Fruit fly (Drosophila melanogaster) whole organism, embryonic: ENCODE results near the gene RhoGAP18B.

Source experiments
- Blimp-1 ChIP-seq: fragments of 200-800 bp; sonication (Bioruptor generic); optimal IDR thresholded peaks from 3 replicates; lab custom pipeline; 2018; ENCODE audit warnings: missing biosample characterization, missing genetic modification characterization, mild to moderate bottlenecking, moderate library complexity, missing genetic modification reagents
- CG10274 ChIP-seq: fragments of 200-800 bp; sonication (Bioruptor generic); optimal IDR thresholded peaks from 3 replicates; lab custom pipeline; 2017; ENCODE audit warnings: missing biosample characterization, mild to moderate bottlenecking, missing genetic modification characterization
- CG10431 ChIP-seq: fragments of 200-800 bp; sonication (Bioruptor generic); optimal IDR thresholded peaks from 3 replicates; lab custom pipeline; 2018; ENCODE audit warnings: missing biosample characterization, mild to moderate bottlenecking, missing genetic modification characterization
- CG11398 ChIP-seq: fragments of 200-800 bp; sonication (Bioruptor generic); optimal IDR thresholded peaks from 2 replicates; lab custom pipeline; 2016; ENCODE audit warnings: missing biosample characterization, missing genetic modification characterization
- CG12391 ChIP-seq: fragments of 200-800 bp; sonication (Bioruptor generic); optimal IDR thresholded peaks from 3 replicates; lab custom pipeline; 2018; ENCODE audit warnings: missing biosample characterization, mild to moderate bottlenecking, missing genetic modification characterization, moderate library complexity
- CG13123 ChIP-seq: fragments of 200-800 bp; sonication (Bioruptor generic); optimal IDR thresholded peaks from 2 replicates; lab custom pipeline; 2016; ENCODE audit warnings: missing biosample characterization, missing genetic modification characterization
- CG14441 ChIP-seq: fragments of 200-800 bp; sonication (Bioruptor generic); IDR thresholded peaks from 2 replicates; pipeline ENCODE4 v1.3.6; 2022; ENCODE audit warnings: missing biosample characterization, missing genetic modification characterization
- CG16813 ChIP-seq: fragments of 200-800 bp; sonication (Bioruptor generic); IDR thresholded peaks from 3 replicates; pipeline ENCODE4 v1.3.6; 2022; ENCODE audit warnings: missing biosample characterization, missing genetic modification characterization; ENCODE audit not compliant: partially characterized antibody
- CG17186 ChIP-seq: fragments of 200-800 bp; sonication (Bioruptor generic); optimal IDR thresholded peaks from 3 replicates; lab custom pipeline; 2017; ENCODE audit warnings: missing biosample characterization, missing genetic modification reagents, missing genetic modification characterization
- CG17802 ChIP-seq: fragments of 200-800 bp; sonication (Bioruptor generic); optimal IDR thresholded peaks from 2 replicates; lab custom pipeline; 2018; ENCODE audit warnings: missing biosample characterization, mild to moderate bottlenecking, missing genetic modification characterization, moderate library complexity
- CG2889 ChIP-seq: fragments of 200-800 bp; sonication (Bioruptor generic); IDR thresholded peaks from 3 replicates; pipeline ENCODE4 v1.3.6; 2022; ENCODE audit warnings: missing biosample characterization, missing genetic modification characterization
- CG30403 ChIP-seq: fragments of 200-800 bp; sonication (Bioruptor generic); optimal IDR thresholded peaks from 3 replicates; lab custom pipeline; 2016; ENCODE audit warnings: missing biosample characterization, missing genetic modification characterization
- CG32532 ChIP-seq: fragments of 200-800 bp; sonication (Bioruptor generic); IDR thresholded peaks from 2 replicates; pipeline ENCODE4 v1.3.6; 2022; ENCODE audit warnings: missing biosample characterization, missing genetic modification characterization
- CG3407 ChIP-seq: fragments of 200-800 bp; sonication (Bioruptor generic); optimal IDR thresholded peaks from 2 replicates; lab custom pipeline; 2018; ENCODE audit warnings: missing biosample characterization, mild to moderate bottlenecking, missing genetic modification characterization
- CG4282 ChIP-seq: fragments of 200-800 bp; sonication (Bioruptor generic); optimal IDR thresholded peaks from 2 replicates; lab custom pipeline; 2016; ENCODE audit warnings: missing biosample characterization, missing genetic modification characterization
- CG5953 ChIP-seq: fragments of 200-800 bp; sonication (Bioruptor generic); IDR thresholded peaks from 2 replicates; pipeline ENCODE4 v1.3.6; 2022; ENCODE audit warnings: missing biosample characterization, missing genetic modification characterization
- CG6683 ChIP-seq: fragments of 200-800 bp; sonication (Bioruptor generic); optimal IDR thresholded peaks from 2 replicates; lab custom pipeline; 2017; ENCODE audit warnings: missing biosample characterization, mild to moderate bottlenecking, missing genetic modification characterization, missing genetic modification reagents
- CG7372 ChIP-seq: fragments of 200-800 bp; sonication (Bioruptor generic); IDR thresholded peaks from 2 replicates; pipeline ENCODE4 v1.3.6; 2022; ENCODE audit warnings: missing biosample characterization, missing genetic modification characterization
- CG7556 ChIP-seq: fragments of 200-800 bp; sonication (Bioruptor generic); optimal IDR thresholded peaks from 2 replicates; lab custom pipeline; 2017; ENCODE audit warnings: missing biosample characterization, mild to moderate bottlenecking, missing genetic modification characterization
- CrebB ChIP-seq: fragments of 200-800 bp; sonication (Bioruptor generic); optimal IDR thresholded peaks from 3 replicates; lab custom pipeline; 2018; ENCODE audit warnings: missing biosample characterization, mild to moderate bottlenecking, missing genetic modification characterization
- Dad ChIP-seq: fragments of 200-800 bp; sonication (Bioruptor generic); optimal IDR thresholded peaks from 3 replicates; lab custom pipeline; 2016; ENCODE audit warnings: missing biosample characterization, missing genetic modification characterization
- Dek ChIP-seq: fragments of 200-800 bp; sonication (Bioruptor generic); optimal IDR thresholded peaks from 3 replicates; lab custom pipeline; 2019; ENCODE audit warnings: missing biosample characterization, mild to moderate bottlenecking, missing genetic modification characterization, moderate library complexity
- E2f2 ChIP-seq: fragments of 200-800 bp; sonication (Bioruptor generic); IDR thresholded peaks from 2 replicates; pipeline ENCODE4 v1.3.6; 2022; ENCODE audit warnings: missing biosample characterization, missing genetic modification characterization
- HLH4C ChIP-seq: fragments of 200-800 bp; sonication (Bioruptor generic); IDR thresholded peaks from 3 replicates; pipeline ENCODE4 v1.3.6; 2022; ENCODE audit warnings: missing biosample characterization, missing genetic modification characterization; ENCODE audit not compliant: partially characterized antibody
- HmgZ ChIP-seq: fragments of 200-800 bp; sonication (Bioruptor generic); optimal IDR thresholded peaks from 2 replicates; lab custom pipeline; 2018; ENCODE audit warnings: missing biosample characterization, mild to moderate bottlenecking, missing genetic modification characterization
- NC2β ChIP-seq: fragments of 200-800 bp; sonication (Bioruptor generic); optimal IDR thresholded peaks from 2 replicates; lab custom pipeline; 2016; ENCODE audit warnings: missing biosample characterization, missing genetic modification characterization
- Nf-YA ChIP-seq: fragments of 200-800 bp; sonication (Bioruptor generic); IDR thresholded peaks from 2 replicates; pipeline ENCODE4 v1.3.6; 2022; ENCODE audit warnings: missing biosample characterization, missing genetic modification characterization
- PHDP ChIP-seq: fragments of 200-800 bp; sonication (Bioruptor generic); optimal IDR thresholded peaks from 3 replicates; lab custom pipeline; 2018; ENCODE audit warnings: missing biosample characterization, mild to moderate bottlenecking, missing genetic modification characterization, moderate library complexity
- Tbp ChIP-seq: fragments of >200 bp; optimal IDR thresholded peaks from 2 replicates; lab custom pipeline; 2018; ENCODE audit warnings: missing biosample characterization, missing genetic modification characterization
- ab ChIP-seq: fragments of 200-800 bp; sonication (Bioruptor generic); optimal IDR thresholded peaks from 2 replicates; lab custom pipeline; 2016; ENCODE audit warnings: missing biosample characterization, missing genetic modification characterization
- abd-A ChIP-seq: fragments of 200-800 bp; sonication (Bioruptor generic); optimal IDR thresholded peaks from 3 replicates; lab custom pipeline; 2019; ENCODE audit warnings: missing biosample characterization, mild to moderate bottlenecking, missing genetic modification characterization, moderate library complexity
- ac ChIP-seq: fragments of 200-800 bp; sonication (Bioruptor generic); optimal IDR thresholded peaks from 3 replicates; lab custom pipeline; 2017; ENCODE audit warnings: missing biosample characterization, mild to moderate bottlenecking, missing genetic modification characterization
- ara ChIP-seq: fragments of 200-800 bp; sonication (Bioruptor generic); IDR thresholded peaks from 2 replicates; pipeline ENCODE4 v1.3.6; 2022; ENCODE audit warnings: missing biosample characterization, missing genetic modification characterization
- bsh ChIP-seq, 2 experiments: fragments of 200-800 bp; sonication (Bioruptor generic); optimal IDR thresholded peaks; 2 replicates each; lab custom pipeline; 2017 to 2018; ENCODE audit warnings: mild to moderate bottlenecking in 2 of 2, missing biosample characterization in 2 of 2, missing genetic modification characterization in 2 of 2, moderate library complexity in 1 of 2
- crp ChIP-seq, 2 experiments: fragments of 200-800 bp; sonication (Bioruptor generic); optimal IDR thresholded peaks; 2 replicates in 1 of 2; 3 replicates in 1 of 2; lab custom pipeline; 2017; ENCODE audit warnings: missing biosample characterization in 2 of 2, missing genetic modification characterization in 2 of 2, mild to moderate bottlenecking in 1 of 2, moderate library complexity in 1 of 2
- eyg ChIP-seq: fragments of 200-800 bp; sonication (Bioruptor generic); optimal IDR thresholded peaks from 3 replicates; lab custom pipeline; 2016; ENCODE audit warnings: missing biosample characterization, missing genetic modification characterization
- fd102C ChIP-seq: fragments of 200-800 bp; sonication (Bioruptor generic); optimal IDR thresholded peaks from 2 replicates; lab custom pipeline; 2018; ENCODE audit warnings: missing biosample characterization, mild to moderate bottlenecking, missing genetic modification characterization, moderate library complexity
- gsb-n ChIP-seq: fragments of 200-800 bp; sonication (Bioruptor generic); optimal IDR thresholded peaks from 3 replicates; lab custom pipeline; 2018; ENCODE audit warnings: missing biosample characterization, mild to moderate bottlenecking, missing genetic modification characterization
- jumu ChIP-seq: fragments of 200-800 bp; sonication (Bioruptor generic); optimal IDR thresholded peaks from 3 replicates; lab custom pipeline; 2016; ENCODE audit warnings: missing biosample characterization, missing genetic modification characterization
- mam ChIP-seq: fragments of 200-800 bp; sonication (Bioruptor generic); optimal IDR thresholded peaks from 3 replicates; lab custom pipeline; 2016; ENCODE audit warnings: missing biosample characterization, missing genetic modification characterization
- mirr ChIP-seq: fragments of 200-800 bp; sonication (Bioruptor generic); optimal IDR thresholded peaks from 3 replicates; lab custom pipeline; 2018; ENCODE audit warnings: missing biosample characterization, mild to moderate bottlenecking, missing genetic modification characterization
- mld ChIP-seq: fragments of 200-800 bp; sonication (Bioruptor generic); IDR thresholded peaks from 3 replicates; pipeline ENCODE4 v1.3.6; 2022; ENCODE audit warnings: missing biosample characterization, missing genetic modification characterization; ENCODE audit not compliant: partially characterized antibody
- nau ChIP-seq: fragments of 200-800 bp; sonication (Bioruptor generic); optimal IDR thresholded peaks from 3 replicates; lab custom pipeline; 2017; ENCODE audit warnings: missing biosample characterization, mild to moderate bottlenecking, missing genetic modification characterization, missing genetic modification reagents
- p53 ChIP-seq: fragments of 200-800 bp; sonication (Bioruptor generic); optimal IDR thresholded peaks from 2 replicates; lab custom pipeline; 2016; ENCODE audit warnings: missing biosample characterization, missing genetic modification characterization
- phol ChIP-seq: fragments of 200-800 bp; sonication (Bioruptor generic); optimal IDR thresholded peaks from 3 replicates; lab custom pipeline; 2018; ENCODE audit warnings: missing biosample characterization, mild to moderate bottlenecking, missing genetic modification characterization, moderate library complexity
- rib ChIP-seq: fragments of 200-800 bp; sonication (Bioruptor generic); IDR thresholded peaks from 2 replicates; pipeline ENCODE4 v1.3.6; 2022; ENCODE audit warnings: missing biosample characterization, missing genetic modification characterization
- salm ChIP-seq: fragments of 200-800 bp; sonication (Bioruptor generic); optimal IDR thresholded peaks from 2 replicates; lab custom pipeline; 2018; ENCODE audit warnings: missing biosample characterization, mild to moderate bottlenecking, missing genetic modification characterization
- sim ChIP-seq: fragments of 200-800 bp; sonication (Bioruptor generic); IDR thresholded peaks from 2 replicates; pipeline ENCODE4 v1.3.6; 2022; ENCODE audit warnings: missing biosample characterization, missing genetic modification characterization
- zfh1 ChIP-seq: fragments of 200-800 bp; sonication (Bioruptor generic); IDR thresholded peaks from 3 replicates; pipeline ENCODE4 v1.3.6; 2022; ENCODE audit warnings: missing biosample characterization, missing genetic modification characterization

Gene RhoGAP18B

DNA sequence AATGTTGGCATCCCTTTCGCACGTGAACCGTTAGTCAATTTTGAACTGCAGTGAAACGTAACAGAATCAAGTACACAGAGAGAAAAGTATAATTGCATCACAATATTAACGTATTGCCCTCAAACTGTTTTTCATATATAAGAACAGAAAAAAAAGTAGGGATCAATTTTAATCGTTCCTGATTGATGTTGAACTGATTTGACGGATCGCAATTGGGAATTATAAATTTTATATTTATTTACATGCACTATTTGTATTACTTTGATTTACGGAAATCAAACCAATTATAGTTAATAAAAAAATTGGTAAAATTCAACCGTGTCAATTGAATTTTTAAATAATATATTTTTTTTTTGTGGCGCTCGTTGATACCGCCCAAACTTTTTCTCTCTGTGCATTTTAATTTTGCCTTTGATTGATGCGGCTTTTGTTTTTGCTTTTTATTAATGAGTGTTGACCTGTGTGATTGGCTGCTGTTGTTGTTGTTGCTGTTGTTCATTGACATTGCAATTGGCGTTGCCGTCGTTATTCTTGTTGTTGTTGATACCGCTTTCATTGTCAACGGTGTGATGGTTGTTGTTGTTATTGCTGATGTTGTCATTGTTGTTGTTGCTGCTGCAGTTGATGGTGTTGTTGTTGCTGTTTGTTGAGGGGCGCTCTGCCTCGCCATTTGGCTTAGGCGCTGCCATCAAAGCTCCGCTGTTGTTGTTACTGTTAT, 14.2 kb downstream of the RhoGAP18B start (continued):
- TF ChIP-seq abd-A (tag; lab: Kevin White, UChicago): no peak
- TF ChIP-seq ab (GFP tag; lab: Kevin White, UChicago): no peak
- no peak for TF ChIP-seq CG11398 (GFP tag; lab: Kevin White, UChicago)
- peak; percentile 16 for TF ChIP-seq Dek (tag; lab: Kevin White, UChicago)
- no peak for TF ChIP-seq NC2β (GFP tag; lab: Kevin White, UChicago)
- peak; percentile 59 for TF ChIP-seq zfh1
- TF ChIP-seq p53 (GFP tag; lab: Kevin White, UChicago): no peak
- TF ChIP-seq E2f2 (GFP tag; lab: Robert Waterston, UW): no peak
- TF ChIP-seq CG16813: no peak
- no peak for TF ChIP-seq fd102C
- TF ChIP-seq CG14441 (GFP tag; lab: Robert Waterston, UW): no peak; the same call in 1 of the 2 replicates
- peak; percentile 62 for TF ChIP-seq gsb-n (tag; lab: Kevin White, UChicago)
- no peak for TF ChIP-seq CG13123 (GFP tag; lab: Kevin White, UChicago)
- TF ChIP-seq PHDP (tag; lab: Kevin White, UChicago): peak; percentile 57
- peak; percentile 77 for TF ChIP-seq phol (tag; lab: Kevin White, UChicago)
- peak; percentile 3 for TF ChIP-seq CG10274 (GFP tag; lab: Kevin White, UChicago)
- 0 out of 3 replicates have a peak, but pooled peaks have one; percentile 10 for TF ChIP-seq CG2889 (GFP tag; lab: Robert Waterston, UW)
- no peak for TF ChIP-seq Dad (GFP tag; lab: Kevin White, UChicago)
- TF ChIP-seq bsh (GFP tag; optimal IDR thresholded peaks at IDR 0.05; lab: Kevin White, UChicago): peak in 1 of 2 experiments; percentile 69
- no peak for TF ChIP-seq mld (GFP tag; lab: Robert Waterston, UW)
- no peak for TF ChIP-seq crp (GFP tag; optimal IDR thresholded peaks at IDR 0.05; lab: Kevin White, UChicago)
- TF ChIP-seq mam: no peak
- no peak for TF ChIP-seq eyg
- TF ChIP-seq CG30403 (GFP tag; lab: Kevin White, UChicago): peak; percentile 72
- TF ChIP-seq CG3407 (GFP tag; lab: Kevin White, UChicago): peak; percentile 49
- TF ChIP-seq jumu (GFP tag; lab: Kevin White, UChicago): no peak
- TF ChIP-seq CG10431 (GFP tag; lab: Kevin White, UChicago): no peak
- TF ChIP-seq Blimp-1 (GFP tag; lab: Kevin White, UChicago): peak; percentile 66
- TF ChIP-seq sim (GFP tag; lab: Robert Waterston, UW): no peak
- peak; percentile 66 for TF ChIP-seq CG12391 (tag; lab: Kevin White, UChicago)
- TF ChIP-seq HLH4C (GFP tag; lab: Robert Waterston, UW): no peak
- TF ChIP-seq CG4282: no peak
- TF ChIP-seq ara (GFP tag; lab: Robert Waterston, UW): no peak
- TF ChIP-seq nau: peak; percentile 5
- no peak for TF ChIP-seq Nf-YA (GFP tag; lab: Robert Waterston, UW)
- TF ChIP-seq rib: no peak
- peak; percentile 57 for TF ChIP-seq CG7556 (GFP tag; lab: Kevin White, UChicago)
- TF ChIP-seq mirr (GFP tag; lab: Kevin White, UChicago): no peak
- TF ChIP-seq CG32532 (GFP tag; lab: Robert Waterston, UW): 0 out of 2 replicates have a peak, but pooled peaks have one; percentile 16
- TF ChIP-seq salm: peak; percentile 39
- TF ChIP-seq ac (GFP tag; lab: Kevin White, UChicago): no peak
- no peak for TF ChIP-seq CG17186
- no peak for TF ChIP-seq CrebB (tag; lab: Kevin White, UChicago)
- TF ChIP-seq CG17802 (tag; lab: Kevin White, UChicago): no peak
- no peak for TF ChIP-seq CG6683 (GFP tag; lab: Kevin White, UChicago)
- TF ChIP-seq CG5953 (GFP tag; lab: Robert Waterston, UW): no peak
- no peak for TF ChIP-seq CG7372 (GFP tag; lab: Robert Waterston, UW)
- no peak for TF ChIP-seq Tbp
- TF ChIP-seq HmgZ: no peak
